Worm (Caenorhabditis elegans) whole organism, young adult: Measurements from ENCODE around the gene srw-67.

Experiments
- B0035.1 ChIP-seq: sonication (generic microtip); optimal IDR thresholded peaks from 2 replicates; lab custom pipeline; 2016; ENCODE audit warnings: missing genetic modification characterization, mild to moderate bottlenecking, missing compliant biosample characterization, missing genotype, missing genetic modification reagents
- B0261.1 ChIP-seq: sonication (generic microtip); optimal IDR thresholded peaks from 2 replicates; lab custom pipeline; 2016; ENCODE audit warnings: mild to moderate bottlenecking, missing genetic modification characterization, moderate library complexity, missing compliant biosample characterization
- B0336.3 ChIP-seq: fragments of 200-800 bp; sonication (Bioruptor generic); IDR thresholded peaks from 2 replicates; pipeline ENCODE4 v1.3.6; 2022; ENCODE audit warnings: missing genetic modification characterization, missing compliant biosample characterization
- C17E4.6 ChIP-seq: fragments of 200-800 bp; sonication (Bioruptor generic); IDR thresholded peaks from 2 replicates; pipeline ENCODE4 v1.3.6; 2022; ENCODE audit warnings: missing genetic modification reagents, missing genetic modification characterization, missing compliant biosample characterization
- F10E7.11 ChIP-seq: sonication (generic microtip); optimal IDR thresholded peaks from 2 replicates; lab custom pipeline; 2017; ENCODE audit warnings: mild to moderate bottlenecking, missing genetic modification characterization, moderate library complexity, missing compliant biosample characterization
- F39B2.1 ChIP-seq: fragments of 200-800 bp; sonication (Bioruptor generic); IDR thresholded peaks from 2 replicates; pipeline ENCODE4 v1.3.6; 2022; ENCODE audit warnings: missing genetic modification reagents, missing genetic modification characterization, missing compliant biosample characterization
- F49E8.2 ChIP-seq: sonication (generic microtip); optimal IDR thresholded peaks from 3 replicates; lab custom pipeline; 2017; ENCODE audit warnings: missing genetic modification characterization, mild to moderate bottlenecking, missing compliant biosample characterization, antibody characterized with exemption, moderate library complexity; ENCODE audit not compliant: insufficient read depth
- F57C9.4 ChIP-seq: sonication (generic microtip); optimal IDR thresholded peaks from 2 replicates; lab custom pipeline; 2017; ENCODE audit warnings: mild to moderate bottlenecking, missing genetic modification characterization, missing compliant biosample characterization
- K11D2.4 ChIP-seq: fragments of 200-800 bp; sonication (Bioruptor generic); IDR thresholded peaks from 2 replicates; pipeline ENCODE4 v1.3.6; 2022; ENCODE audit warnings: missing genetic modification reagents, missing genetic modification characterization, missing compliant biosample characterization
- K12H6.12 ChIP-seq: fragments of 200-800 bp; sonication (Bioruptor generic); optimal IDR thresholded peaks from 2 replicates; lab custom pipeline; 2018; ENCODE audit warnings: mild to moderate bottlenecking, missing genetic modification characterization, missing compliant biosample characterization
- T26A5.8 ChIP-seq: sonication (generic microtip); optimal IDR thresholded peaks from 2 replicates; lab custom pipeline; 2016; ENCODE audit warnings: missing genetic modification characterization, missing compliant biosample characterization
- Y56A3A.18 ChIP-seq: fragments of 200-800 bp; sonication (Bioruptor generic); IDR thresholded peaks from 2 replicates; pipeline ENCODE4 v1.3.6; 2022; ENCODE audit warnings: missing genetic modification reagents, missing genetic modification characterization, missing compliant biosample characterization
- Y67H2A.10 ChIP-seq: fragments of 200-800 bp; sonication (Bioruptor generic); conservative IDR thresholded peaks from 2 replicates; pipeline ENCODE4 v1.3.6; 2022; ENCODE audit warnings: missing genetic modification reagents, missing genetic modification characterization, missing compliant biosample characterization
- Y79H2A.3 ChIP-seq: fragments of 200-800 bp; sonication (Bioruptor generic); conservative IDR thresholded peaks from 2 replicates; pipeline ENCODE4 v1.3.6; 2022; ENCODE audit warnings: missing genetic modification reagents, missing genetic modification characterization, missing compliant biosample characterization
- ZK185.1 ChIP-seq: sonication (generic microtip); optimal IDR thresholded peaks from 2 replicates; lab custom pipeline; 2016; ENCODE audit warnings: mild to moderate bottlenecking, missing genetic modification characterization, missing compliant biosample characterization; ENCODE audit not compliant: poor library complexity, severe bottlenecking
- ama-1 ChIP-seq, 3 experiments: fragments of 150-350 bp in 1 of 3; sonication (generic microtip) in 2 of 3; optimal IDR thresholded peaks; 2 replicates each; lab custom pipeline; 2014 to 2018; ENCODE audit warnings: missing biosample characterization in 2 of 3, missing genetic modification characterization in 2 of 3, missing genetic modification reagents in 2 of 3
- attf-3 ChIP-seq: fragments of 200-800 bp; sonication (Bioruptor generic); conservative IDR thresholded peaks from 2 replicates; pipeline ENCODE4 v1.3.6; 2022; ENCODE audit warnings: missing genetic modification reagents, missing genetic modification characterization, missing compliant biosample characterization
- attf-5 ChIP-seq: fragments of 200-800 bp; sonication (Bioruptor generic); optimal IDR thresholded peaks from 2 replicates; lab custom pipeline; 2018; ENCODE audit warnings: mild to moderate bottlenecking, missing genetic modification characterization, missing compliant biosample characterization
- ccch-3 ChIP-seq: fragments of 200-800 bp; sonication (Bioruptor generic); optimal IDR thresholded peaks from 2 replicates; lab custom pipeline; 2018; ENCODE audit warnings: mild to moderate bottlenecking, missing genetic modification characterization, missing compliant biosample characterization
- cebp-1 ChIP-seq, 2 experiments: fragments of 200-800 bp in 1 of 2; sonication (Bioruptor generic) in 1 of 2; sonication (generic microtip) in 1 of 2; IDR thresholded peaks in 1 of 2; optimal IDR thresholded peaks in 1 of 2; 2 replicates each; pipeline versions ENCODE4 v1.3.6 to Lab custom; 2017 to 2022; ENCODE audit warnings: missing compliant biosample characterization in 2 of 2, missing genetic modification characterization in 2 of 2, mild to moderate bottlenecking in 1 of 2, missing genetic modification reagents in 1 of 2, moderate library complexity in 1 of 2
- ceh-100 ChIP-seq: fragments of 200-800 bp; sonication (Bioruptor generic); IDR thresholded peaks from 2 replicates; pipeline ENCODE4 v1.3.6; 2022; ENCODE audit warnings: missing genetic modification reagents, missing genetic modification characterization, missing compliant biosample characterization
- ceh-27 ChIP-seq: fragments of 200-800 bp; sonication (Bioruptor generic); optimal IDR thresholded peaks from 2 replicates; lab custom pipeline; 2018; ENCODE audit warnings: mild to moderate bottlenecking, missing genetic modification characterization, moderate library complexity, missing compliant biosample characterization
- die-1 ChIP-seq: sonication (generic microtip); optimal IDR thresholded peaks from 2 replicates; lab custom pipeline; 2016; ENCODE audit warnings: missing genotype, mild to moderate bottlenecking, missing genetic modification characterization, missing compliant biosample characterization
- dox-1 ChIP-seq: fragments of 200-800 bp; sonication (Bioruptor generic); IDR thresholded peaks from 2 replicates; pipeline ENCODE4 v1.3.6; 2022; ENCODE audit warnings: missing genetic modification reagents, missing genetic modification characterization, missing compliant biosample characterization
- efl-1 ChIP-seq: fragments of 150-350 bp; optimal IDR thresholded peaks from 2 replicates; lab custom pipeline; 2014; ENCODE audit warnings: missing biosample characterization, missing genetic modification reagents, missing genetic modification characterization
- egl-18 ChIP-seq: fragments of 200-800 bp; sonication (Bioruptor generic); IDR thresholded peaks from 2 replicates; pipeline ENCODE4 v1.3.6; 2022; ENCODE audit warnings: missing genetic modification reagents, missing genetic modification characterization, missing compliant biosample characterization
- egl-44 ChIP-seq: fragments of 200-800 bp; sonication (Bioruptor generic); IDR thresholded peaks from 2 replicates; pipeline ENCODE4 v1.3.6; 2022; ENCODE audit warnings: missing genetic modification reagents, missing genetic modification characterization, missing compliant biosample characterization
- ets-4 ChIP-seq: fragments of 200-800 bp; sonication (Bioruptor generic); optimal IDR thresholded peaks from 2 replicates; lab custom pipeline; 2018; ENCODE audit warnings: mild to moderate bottlenecking, missing genetic modification characterization, missing compliant biosample characterization
- gei-17 ChIP-seq: fragments of 200-800 bp; sonication (Bioruptor generic); optimal IDR thresholded peaks from 2 replicates; lab custom pipeline; 2018; ENCODE audit warnings: mild to moderate bottlenecking, missing genetic modification characterization, missing compliant biosample characterization
- lag-1 ChIP-seq: fragments of 200-800 bp; sonication (Bioruptor generic); IDR thresholded peaks from 2 replicates; pipeline ENCODE4 v1.3.6; 2022; ENCODE audit warnings: missing genetic modification reagents, missing genetic modification characterization, missing compliant biosample characterization
- let-526 ChIP-seq: fragments of 200-800 bp; sonication (Bioruptor generic); IDR thresholded peaks from 2 replicates; pipeline ENCODE4 v1.3.6; 2022; ENCODE audit warnings: missing genetic modification reagents, missing genetic modification characterization, missing compliant biosample characterization
- lin-40 ChIP-seq: sonication (generic microtip); optimal IDR thresholded peaks from 2 replicates; lab custom pipeline; 2016; ENCODE audit warnings: missing genetic modification characterization, mild to moderate bottlenecking, missing compliant biosample characterization, missing genotype, missing genetic modification reagents
- lsl-1 ChIP-seq: fragments of 200-800 bp; sonication (Bioruptor generic); optimal IDR thresholded peaks from 2 replicates; lab custom pipeline; 2018; ENCODE audit warnings: mild to moderate bottlenecking, missing genetic modification characterization, moderate library complexity, missing compliant biosample characterization
- madf-6 ChIP-seq: fragments of 200-800 bp; sonication (Bioruptor generic); IDR thresholded peaks from 2 replicates; pipeline ENCODE4 v1.3.6; 2022; ENCODE audit warnings: missing genetic modification reagents, missing genetic modification characterization, missing compliant biosample characterization
- mxl-1 ChIP-seq: sonication (generic microtip); optimal IDR thresholded peaks from 2 replicates; lab custom pipeline; 2016; ENCODE audit warnings: missing genetic modification characterization, missing compliant biosample characterization
- nfyb-1 ChIP-seq: fragments of 200-800 bp; sonication (Bioruptor generic); IDR thresholded peaks from 2 replicates; pipeline ENCODE4 v1.3.6; 2022; ENCODE audit warnings: missing genetic modification reagents, missing genetic modification characterization, missing compliant biosample characterization
- nhr-90 ChIP-seq: sonication (generic microtip); optimal IDR thresholded peaks from 2 replicates; lab custom pipeline; 2016; ENCODE audit warnings: missing genotype, mild to moderate bottlenecking, missing genetic modification characterization, missing compliant biosample characterization
- pha-4 ChIP-seq: fragments of 150-350 bp; sonication (generic microtip); optimal IDR thresholded peaks from 2 replicates; lab custom pipeline; 2014; ENCODE audit warnings: missing biosample characterization, missing genetic modification reagents, missing genetic modification characterization
- rec-8 ChIP-seq, 2 experiments: sonication (generic microtip); optimal IDR thresholded peaks; 2 replicates each; lab custom pipeline; 2016; ENCODE audit warnings: mild to moderate bottlenecking in 2 of 2, missing genetic modification characterization in 2 of 2, missing genetic modification reagents in 2 of 2, missing genotype in 2 of 2, missing biosample characterization in 1 of 2, missing compliant biosample characterization in 1 of 2, moderate library complexity in 1 of 2
- rpc-1 ChIP-seq, 2 experiments: fragments of 150-350 bp in 1 of 2; sonication (generic microtip) in 1 of 2; optimal IDR thresholded peaks; 2 replicates each; lab custom pipeline; 2014 to 2018; ENCODE audit warnings: missing biosample characterization in 1 of 2, missing genetic modification characterization in 1 of 2, missing genetic modification reagents in 1 of 2, missing genotype in 1 of 2
- sea-2 ChIP-seq: fragments of 200-800 bp; sonication (Bioruptor generic); IDR thresholded peaks from 2 replicates; pipeline ENCODE4 v1.3.6; 2022; ENCODE audit warnings: missing genetic modification characterization, missing compliant biosample characterization
- snpc-4 ChIP-seq, 5 experiments: fragments of 150-350 bp in 1 of 5; sonication (generic microtip) in 4 of 5; optimal IDR thresholded peaks; 2 replicates each; lab custom pipeline; 2014 to 2018; ENCODE audit warnings: missing genetic modification characterization in 5 of 5, missing biosample characterization in 3 of 5, antibody characterized with exemption in 2 of 5, mild to moderate bottlenecking in 2 of 5, missing compliant biosample characterization in 2 of 5, missing genotype in 2 of 5, moderate library complexity in 2 of 5, missing genetic modification reagents in 1 of 5
- sptf-2 ChIP-seq: fragments of 200-800 bp; sonication (Bioruptor generic); optimal IDR thresholded peaks from 2 replicates; lab custom pipeline; 2018; ENCODE audit warnings: mild to moderate bottlenecking, missing genetic modification characterization, missing compliant biosample characterization
- xnd-1 ChIP-seq: sonication (generic microtip); optimal IDR thresholded peaks from 2 replicates; lab custom pipeline; 2016; ENCODE audit warnings: missing genotype, missing genetic modification reagents, missing genetic modification characterization, missing compliant biosample characterization
- ztf-18 ChIP-seq: sonication (generic microtip); optimal IDR thresholded peaks from 2 replicates; lab custom pipeline; 2016; ENCODE audit warnings: missing genotype, mild to moderate bottlenecking, missing genetic modification characterization, missing compliant biosample characterization
- ztf-25 ChIP-seq: fragments of 200-800 bp; sonication (Bioruptor generic); IDR thresholded peaks from 2 replicates; pipeline ENCODE4 v1.3.6; 2022; ENCODE audit warnings: missing genetic modification reagents, missing genetic modification characterization, missing compliant biosample characterization
- ztf-28 ChIP-seq: fragments of 200-800 bp; sonication (Bioruptor generic); IDR thresholded peaks from 2 replicates; pipeline ENCODE4 v1.3.6; 2022; ENCODE audit warnings: missing genetic modification reagents, missing genetic modification characterization, missing compliant biosample characterization

srw-67 gene

DNA sequence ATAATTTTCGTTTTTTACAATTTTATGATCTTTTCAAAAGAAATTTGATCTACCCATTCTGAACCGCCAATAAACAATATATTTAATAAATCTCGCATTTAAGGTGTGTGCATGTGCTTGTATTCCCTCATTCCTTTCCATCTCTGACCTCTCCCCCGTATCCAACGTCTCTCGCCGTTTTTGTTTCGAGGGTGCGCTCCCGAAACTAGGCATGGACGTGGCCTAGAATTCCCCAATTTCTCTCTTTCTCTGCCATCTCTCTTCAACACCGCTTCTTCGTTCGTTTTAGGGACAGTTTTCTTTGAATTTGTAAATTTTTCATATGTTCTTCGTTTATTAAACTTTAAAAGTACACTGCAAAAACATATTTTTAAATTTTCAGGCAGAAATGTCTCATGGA lies 48.0 kb downstream of the srw-67 start, which contains the start of gene F25E5.1 (continued):
- TF ChIP-seq dox-1 (GFP tag; lab: Robert Waterston, UW) (no peak; the same call in 1 of the 2 replicates), egl-44 (GFP tag; lab: Robert Waterston, UW) (no peak), F49E8.2 (tag; lab: Kevin White, UChicago) (no peak), T26A5.8 (no peak), ceh-100 (GFP tag; lab: Robert Waterston, UW) (0 out of 2 replicates have a peak, but pooled peaks have one; percentile 27), rec-8 (tag; optimal IDR thresholded peaks at IDR 0.05; lab: Kevin White, UChicago) (no peak), sea-2 (GFP tag; lab: Robert Waterston, UW) (no peak), let-526 (GFP tag; lab: Robert Waterston, UW) (no peak), nhr-90 (tag; lab: Kevin White, UChicago) (no peak), xnd-1 (tag; lab: Kevin White, UChicago) (peak; percentile 15), nfyb-1 (GFP tag; lab: Robert Waterston, UW) (no peak), die-1 (tag; lab: Kevin White, UChicago) (no peak), lin-40 (tag; lab: Kevin White, UChicago) (no peak), ztf-25 (no peak), gei-17 (GFP tag; lab: Kevin White, UChicago) (no peak), egl-18 (GFP tag; lab: Robert Waterston, UW) (no peak), ama-1 (optimal IDR thresholded peaks at IDR 0.05; lab: Kevin White, UChicago) (no peak), ama-1 (GFP tag; optimal IDR thresholded peaks at IDR 0.05; lab: Kevin White, UChicago) (no peak), rpc-1 (optimal IDR thresholded peaks at IDR 0.05; lab: Kevin White, UChicago) (no peak), rpc-1 (tag; optimal IDR thresholded peaks at IDR 0.05; lab: Kevin White, UChicago) (no peak), ets-4 (no peak), B0035.1 (tag; lab: Kevin White, UChicago) (no peak), F10E7.11 (tag; lab: Kevin White, UChicago) (no peak), ZK185.1 (peak; percentile 50), lag-1 (no peak), attf-5 (GFP tag; lab: Kevin White, UChicago) (peak; percentile 91), Y56A3A.18 (GFP tag; lab: Robert Waterston, UW) (no peak), K12H6.12 (tag; lab: Kevin White, UChicago) (peak; percentile 10), ccch-3 (no peak), efl-1 (GFP tag; lab: Kevin White, UChicago) (peak; percentile 67), cebp-1 (GFP tag; IDR thresholded peaks at IDR 0.05; lab: Robert Waterston, UW) (no peak), cebp-1 (tag; optimal IDR thresholded peaks at IDR 0.05; lab: Kevin White, UChicago) (no peak), F39B2.1 (GFP tag; lab: Robert Waterston, UW) (no peak), snpc-4 (GFP tag; optimal IDR thresholded peaks at IDR 0.05; lab: Kevin White, UChicago) (no peak), snpc-4 (tag; optimal IDR thresholded peaks at IDR 0.05; lab: Kevin White, UChicago) (peak in 1 of 4 experiments; percentile 43), madf-6 (GFP tag; lab: Robert Waterston, UW) (no peak; the same call in 1 of the 2 replicates), K11D2.4 (GFP tag; lab: Robert Waterston, UW) (no peak), Y67H2A.10 (GFP tag; lab: Robert Waterston, UW) (no peak), attf-3 (0 out of 2 replicates have a peak, but pooled peaks have one; percentile 15), B0261.1 (tag; lab: Kevin White, UChicago) (no peak), Y79H2A.3 (no peak), lsl-1 (GFP tag; lab: Kevin White, UChicago) (no peak), mxl-1 (no peak), B0336.3 (GFP tag; lab: Robert Waterston, UW) (no peak), ztf-18 (tag; lab: Kevin White, UChicago) (peak; percentile 49), C17E4.6 (GFP tag; lab: Robert Waterston, UW) (no peak), ztf-28 (no peak), ceh-27 (GFP tag; lab: Kevin White, UChicago) (peak; percentile 65), pha-4 (tag; lab: Kevin White, UChicago) (no peak), F57C9.4 (tag; lab: Kevin White, UChicago) (no peak), sptf-2 (GFP tag; lab: Kevin White, UChicago) (no peak)
